Worm (Caenorhabditis elegans): ENCODE results near the gene Y105C5A.1270.

DNA sequence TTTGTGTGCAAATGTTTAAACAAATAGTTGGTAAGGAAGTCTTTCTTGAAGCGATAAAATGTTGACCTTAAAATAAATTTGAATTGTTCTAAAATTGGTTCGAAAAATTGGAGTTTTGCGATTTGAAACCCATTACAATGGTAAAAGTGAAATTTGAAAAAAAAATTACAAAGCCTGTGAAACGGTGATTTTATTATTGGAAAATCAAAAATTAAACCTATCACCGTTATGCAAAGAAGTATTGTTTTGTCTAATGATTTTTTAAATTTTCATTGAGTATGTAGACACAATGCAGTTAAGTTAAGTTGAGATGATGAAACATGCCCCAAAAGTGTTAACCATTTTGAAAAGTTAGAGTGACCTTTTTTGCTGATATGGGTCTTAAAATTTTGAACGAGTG lies 48.4 kb upstream of the Y105C5A.1270 start:
- TF ChIP-seq ztf-11 (tag; optimal IDR thresholded peaks at IDR 0.05) (no peak), fkh-10 (GFP tag; optimal IDR thresholded peaks at IDR 0.05) (no peak), hmg-1.1 (GFP tag; IDR thresholded peaks at IDR 0.05) (no peak), daf-8 (GFP tag; IDR thresholded peaks at IDR 0.05) (no peak), nhr-76 (tag; optimal IDR thresholded peaks at IDR 0.05) (no peak), dve-1 (tag; optimal IDR thresholded peaks at IDR 0.05; ENCODE audit: insufficient read depth) (no peak), F44E2.7 (GFP tag; IDR thresholded peaks at IDR 0.05) (no peak), ceh-82 (tag; optimal IDR thresholded peaks at IDR 0.05) (no peak), skn-1 (tag; optimal IDR thresholded peaks at IDR 0.05) (no peak), duxl-1 (tag; optimal IDR thresholded peaks at IDR 0.05; ENCODE audit: poor library complexity) (no peak), T20F7.1 (GFP tag; optimal IDR thresholded peaks at IDR 0.05) (no peak), dpl-1 (GFP tag; optimal IDR thresholded peaks at IDR 0.05) (no peak), lsy-2 (tag; optimal IDR thresholded peaks at IDR 0.05) (no peak), lin-39 (tag; optimal IDR thresholded peaks at IDR 0.05) (no peak)
